Worm (Caenorhabditis elegans): ENCODE data around the gene gcsh-1.
A peak's percentile ranks its signal among the peaks of the same experiment; 100 is the strongest.

gcsh-1 gene

ce11 chrX:14491103-14491502 lies 23.8 kb downstream of the gcsh-1 start (continued):
- TF ChIP-seq hlh-11 (tag; optimal IDR thresholded peaks at IDR 0.05) (peak; percentile 6), ama-1 (optimal IDR thresholded peaks at IDR 0.05) (peak; percentile 86), zip-11 (GFP tag; IDR thresholded peaks at IDR 0.05) (no peak), hlh-30 (tag; optimal IDR thresholded peaks at IDR 0.05; ENCODE audit: insufficient read depth) (peak; percentile 16)

- TF ChIP-seq ZK337.2 (GFP tag; IDR thresholded peaks at IDR 0.05) = no peak
- TF ChIP-seq set-16 (GFP tag; IDR thresholded peaks at IDR 0.05) = peak; percentile 96
- peak; percentile 55; the same call in 1 of the 2 replicates for TF ChIP-seq egl-43 (GFP tag; IDR thresholded peaks at IDR 0.05)
- TF ChIP-seq madf-5 (GFP tag; IDR thresholded peaks at IDR 0.05) = 0 out of 4 replicates have a peak, but pooled peaks of 1 of the 2 experiments have one; percentile 21
Measured at ce11 chrX:14490486-14490885, 24.4 kb downstream of the gcsh-1 start.

ce11 chrX:14489945-14490344 lies 24.9 kb downstream of the gcsh-1 start, which contains the start of gene his-24:
TSS of gene his-24 (plus strand) at chrX:14490094.
- peak; percentile 54 for TF ChIP-seq T26A8.4 (GFP tag; IDR thresholded peaks at IDR 0.05)
- peak; percentile 73 for TF ChIP-seq tra-1 (GFP tag; IDR thresholded peaks at IDR 0.05)
- peak; percentile 70 for TF ChIP-seq hlh-11 (tag; optimal IDR thresholded peaks at IDR 0.05)
- peak; percentile 99 for TF ChIP-seq aha-1 (tag)
- TF ChIP-seq mxl-2 (GFP tag; conservative IDR thresholded peaks at IDR 0.05) = 0 out of 2 replicates have a peak, but pooled peaks have one; percentile 40
- TF ChIP-seq hmg-1.1 (GFP tag; IDR thresholded peaks at IDR 0.05) = peak; percentile 79
- TF ChIP-seq fos-1 (tag; optimal IDR thresholded peaks at IDR 0.05) = no peak
- TF ChIP-seq hlh-30 (tag; optimal IDR thresholded peaks at IDR 0.05; ENCODE audit: insufficient read depth) = peak; percentile 71
- TF ChIP-seq dmd-6 (GFP tag; IDR thresholded peaks at IDR 0.05) = peak; percentile 61
- TF ChIP-seq daf-16 (GFP tag; optimal IDR thresholded peaks at IDR 0.05) = no peak
- TF ChIP-seq daf-16 (tag; optimal IDR thresholded peaks at IDR 0.05) = peak; percentile 29
- peak; percentile 56; the same call in 1 of the 2 replicates for TF ChIP-seq egl-43 (GFP tag; IDR thresholded peaks at IDR 0.05)
- peak; percentile 6 for TF ChIP-seq fkh-10 (GFP tag; optimal IDR thresholded peaks at IDR 0.05)
- TF ChIP-seq F44E2.7 (GFP tag; IDR thresholded peaks at IDR 0.05) = no peak
- TF ChIP-seq lsy-2 (tag; optimal IDR thresholded peaks at IDR 0.05) = peak in 1 of 2 experiments; percentile 70
- TF ChIP-seq nhr-28 (tag; optimal IDR thresholded peaks at IDR 0.05) = peak; percentile 56
- TF ChIP-seq nhr-102 (tag; optimal IDR thresholded peaks at IDR 0.05) = peak; percentile 45
- peak; percentile 45 for TF ChIP-seq dpl-1 (GFP tag; optimal IDR thresholded peaks at IDR 0.05)
- TF ChIP-seq ZK337.2 (GFP tag; IDR thresholded peaks at IDR 0.05) = no peak
- peak; percentile 83 for TF ChIP-seq ama-1 (optimal IDR thresholded peaks at IDR 0.05)
- peak; percentile 62; the same call in 1 of the 2 replicates for TF ChIP-seq ctbp-1 (GFP tag; IDR thresholded peaks at IDR 0.05)
- TF ChIP-seq ceh-82 (tag; optimal IDR thresholded peaks at IDR 0.05) = no peak
- no peak for TF ChIP-seq attf-4 (tag; optimal IDR thresholded peaks at IDR 0.05)
- TF ChIP-seq F37D6.2 (tag; optimal IDR thresholded peaks at IDR 0.05) = peak; percentile 19
- peak; percentile 39 for TF ChIP-seq spr-1 (tag; optimal IDR thresholded peaks at IDR 0.05)
- TF ChIP-seq mdl-1 (tag; optimal IDR thresholded peaks at IDR 0.05) = peak in 1 of 2 experiments; percentile 32
- peak; percentile 8 for TF ChIP-seq nhr-48 (tag; optimal IDR thresholded peaks at IDR 0.05)
- TF ChIP-seq arid-1 (GFP tag; conservative IDR thresholded peaks at IDR 0.05) = no peak
- TF ChIP-seq lin-13 (GFP tag; optimal IDR thresholded peaks at IDR 0.05) = peak; percentile 25
- no peak for TF ChIP-seq lin-29 (GFP tag; IDR thresholded peaks at IDR 0.05)
- TF ChIP-seq pqm-1 (tag; optimal IDR thresholded peaks at IDR 0.05) = peak; percentile 40
- no peak for TF ChIP-seq F49E8.2 (tag; optimal IDR thresholded peaks at IDR 0.05; ENCODE audit: borderline replicate concordance)
- TF ChIP-seq ceh-62 (tag; optimal IDR thresholded peaks at IDR 0.05) = no peak
- peak; percentile 33 for TF ChIP-seq duxl-1 (tag; optimal IDR thresholded peaks at IDR 0.05; ENCODE audit: poor library complexity)
- peak; percentile 48 for TF ChIP-seq nhr-11 (tag; optimal IDR thresholded peaks at IDR 0.05)
- no peak for TF ChIP-seq unc-62 (GFP tag; optimal IDR thresholded peaks at IDR 0.05 in 1 of 2)
- no peak for TF ChIP-seq unc-62 (tag; optimal IDR thresholded peaks at IDR 0.05)
- no peak for TF ChIP-seq daf-19 (GFP tag; conservative IDR thresholded peaks at IDR 0.05)
- peak; percentile 59 for TF ChIP-seq rbr-2 (tag; optimal IDR thresholded peaks at IDR 0.05)
- no peak for TF ChIP-seq daf-12 (tag; optimal IDR thresholded peaks at IDR 0.05)
- TF ChIP-seq mdt-29 (GFP tag; IDR thresholded peaks at IDR 0.05) = no peak
- no peak for TF ChIP-seq lin-15B (tag; optimal IDR thresholded peaks at IDR 0.05)
- peak; percentile 83 for TF ChIP-seq mep-1 (tag; optimal IDR thresholded peaks at IDR 0.05)
- TF ChIP-seq madf-5 (GFP tag; IDR thresholded peaks at IDR 0.05) = no peak
- no peak for TF ChIP-seq set-16 (GFP tag; IDR thresholded peaks at IDR 0.05)
- TF ChIP-seq Y105C5A.15 (GFP tag; IDR thresholded peaks at IDR 0.05) = no peak

Measured in whole organism, L4 larva.